Fruit fly (Drosophila melanogaster): ENCODE results near the gene Hibch.

DNA sequence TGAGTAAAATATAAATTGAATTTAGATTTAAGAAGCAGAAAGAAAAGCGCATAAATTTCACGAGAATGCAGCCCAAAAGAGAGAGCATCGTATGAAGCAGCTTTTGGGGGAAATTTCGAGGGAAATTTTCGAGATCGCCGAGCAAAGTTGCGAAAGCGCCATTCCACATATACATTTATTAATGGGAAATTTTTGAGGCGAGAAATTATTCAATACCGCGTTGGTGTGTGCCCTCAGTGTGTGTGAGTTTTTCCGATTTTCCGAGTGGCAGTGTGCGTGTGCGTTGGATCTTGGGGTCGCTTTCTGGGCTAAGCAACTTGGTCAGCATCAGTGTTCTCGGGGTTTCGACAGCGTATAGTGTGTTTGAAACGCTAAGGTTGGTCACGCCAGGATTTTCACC is 47.1 kb upstream of the Hibch start, which contains the start of gene Tm2:
- TF ChIP-seq Dll (optimal IDR thresholded peaks at IDR 0.05): no peak
- no peak for TF ChIP-seq EcR (GFP tag; optimal IDR thresholded peaks at IDR 0.05)
- no peak for TF ChIP-seq psq (optimal IDR thresholded peaks at IDR 0.05)
- TF ChIP-seq usp (GFP tag; optimal IDR thresholded peaks at IDR 0.05): no peak
